Fruit fly (Drosophila melanogaster) whole organism, wandering third instar larva: ENCODE measurements around the gene CG8036.
A peak's percentile ranks its signal among the peaks of the same experiment; 100 is the strongest.

ENCODE experiments used
- Abd-B ChIP-seq: fragments of >200 bp; optimal IDR thresholded peaks from 2 replicates; lab custom pipeline; 2017; ENCODE audit warnings: missing biosample characterization, missing genetic modification characterization
- CG32264 ChIP-seq: fragments of 200-800 bp; sonication (Bioruptor generic); optimal IDR thresholded peaks from 2 replicates; lab custom pipeline; 2016; ENCODE audit warnings: missing biosample characterization, missing genetic modification characterization
- CG9705 ChIP-seq: fragments of 200-800 bp; sonication (Bioruptor generic); optimal IDR thresholded peaks from 2 replicates; lab custom pipeline; 2018; ENCODE audit warnings: missing biosample characterization, mild to moderate bottlenecking, missing genetic modification characterization
- CrebA ChIP-seq: fragments of 200-800 bp; sonication (Bioruptor generic); optimal IDR thresholded peaks from 2 replicates; lab custom pipeline; 2016; ENCODE audit warnings: missing biosample characterization, mild to moderate bottlenecking, missing genetic modification characterization, borderline replicate concordance
- Dfd ChIP-seq: fragments of >200 bp; optimal IDR thresholded peaks from 2 replicates; lab custom pipeline; 2017; ENCODE audit warnings: missing biosample characterization, missing genetic modification characterization
- Dif ChIP-seq: fragments of 200-275, 200-300 bp; sonication (Bioruptor generic); optimal IDR thresholded peaks from 2 replicates; lab custom pipeline; 2018; ENCODE audit warnings: missing biosample characterization, missing genetic modification characterization; ENCODE audit not compliant: partially characterized antibody
- GATAd ChIP-seq: sonication (Bioruptor generic); optimal IDR thresholded peaks from 2 replicates; lab custom pipeline; 2016; ENCODE audit warnings: missing biosample characterization, missing genetic modification characterization
- HLH106 ChIP-seq: fragments of 200-800 bp; optimal IDR thresholded peaks from 3 replicates; lab custom pipeline; 2019; ENCODE audit warnings: missing biosample characterization, mild to moderate bottlenecking, missing genetic modification characterization, moderate library complexity
- Hnf4 ChIP-seq: fragments of 200-800 bp; sonication (Bioruptor generic); optimal IDR thresholded peaks from 2 replicates; lab custom pipeline; 2016; ENCODE audit warnings: missing biosample characterization, mild to moderate bottlenecking, missing genetic modification characterization
- Hr78 ChIP-seq: fragments of >200 bp; optimal IDR thresholded peaks from 2 replicates; lab custom pipeline; 2017; ENCODE audit warnings: missing biosample characterization, missing genetic modification characterization
- Hr83 ChIP-seq: fragments of 200-300 bp; sonication (Bioruptor generic); optimal IDR thresholded peaks from 2 replicates; lab custom pipeline; 2016; ENCODE audit warnings: missing biosample characterization, mild to moderate bottlenecking, missing genetic modification characterization, moderate library complexity; ENCODE audit not compliant: poor library complexity, severe bottlenecking
- Jra ChIP-seq: sonication (Bioruptor generic); optimal IDR thresholded peaks from 2 replicates; lab custom pipeline; 2016; ENCODE audit warnings: missing biosample characterization, missing genetic modification characterization
- Mio ChIP-seq: sonication (Bioruptor generic); optimal IDR thresholded peaks from 2 replicates; lab custom pipeline; 2016; ENCODE audit warnings: missing biosample characterization, missing genetic modification characterization
- Myc ChIP-seq: fragments of >200 bp; optimal IDR thresholded peaks from 2 replicates; lab custom pipeline; 2017
- N ChIP-seq: fragments of >200 bp; optimal IDR thresholded peaks from 2 replicates; lab custom pipeline; 2018; ENCODE audit warnings: missing biosample characterization, missing external identifiers, missing genetic modification characterization
- OdsH ChIP-seq: fragments of 200-800 bp; sonication (Bioruptor generic); optimal IDR thresholded peaks from 2 replicates; lab custom pipeline; 2016; ENCODE audit warnings: missing biosample characterization, mild to moderate bottlenecking, missing genetic modification characterization
- Rel ChIP-seq, 2 experiments: fragments of 200-800 bp; sonication (Bioruptor generic) in 1 of 2; optimal IDR thresholded peaks; 2 replicates in 1 of 2; 3 replicates in 1 of 2; lab custom pipeline; 2016 to 2019; ENCODE audit warnings: mild to moderate bottlenecking in 2 of 2, missing biosample characterization in 2 of 2, missing genetic modification characterization in 2 of 2, moderate library complexity in 1 of 2
- Sp1 ChIP-seq: fragments of 200-800 bp; sonication (Bioruptor generic); optimal IDR thresholded peaks from 3 replicates; lab custom pipeline; 2019; ENCODE audit warnings: missing biosample characterization, mild to moderate bottlenecking, missing genetic modification characterization, moderate library complexity
- Vsx2 ChIP-seq: fragments of 200-300, 225-300 bp; sonication (Bioruptor generic); optimal IDR thresholded peaks from 2 replicates; lab custom pipeline; 2018; ENCODE audit warnings: missing biosample characterization, missing genetic modification characterization; ENCODE audit not compliant: partially characterized antibody
- br ChIP-seq: fragments of 200-800 bp; sonication (Bioruptor generic); optimal IDR thresholded peaks from 2 replicates; lab custom pipeline; 2016; ENCODE audit warnings: missing biosample characterization, missing genetic modification characterization
- brk ChIP-seq: fragments of 200-800 bp; sonication (Bioruptor generic); optimal IDR thresholded peaks from 2 replicates; lab custom pipeline; 2016; ENCODE audit warnings: missing biosample characterization, mild to moderate bottlenecking, missing genetic modification characterization
- dl ChIP-seq, 2 experiments: fragments of 175-275, 200-275 bp in 1 of 2; fragments of 200-275 bp in 1 of 2; sonication (Bioruptor generic); optimal IDR thresholded peaks; lab custom pipeline; 2018; ENCODE audit warnings: mild to moderate bottlenecking in 2 of 2, missing biosample characterization in 2 of 2, missing genetic modification characterization in 2 of 2, moderate library complexity in 2 of 2; ENCODE audit not compliant: partially characterized antibody in 2 of 2, insufficient read depth in 1 of 2
- dmrt93B ChIP-seq: fragments of 200-800 bp; sonication (Bioruptor generic); optimal IDR thresholded peaks from 2 replicates; lab custom pipeline; 2018; ENCODE audit warnings: missing biosample characterization, mild to moderate bottlenecking, missing genetic modification characterization
- dsf ChIP-seq: sonication (Bioruptor generic); optimal IDR thresholded peaks from 2 replicates; lab custom pipeline; 2016; ENCODE audit warnings: missing biosample characterization, missing genetic modification characterization, borderline replicate concordance
- ey ChIP-seq: fragments of 200-800 bp; sonication (Bioruptor generic); optimal IDR thresholded peaks from 2 replicates; lab custom pipeline; 2016; ENCODE audit warnings: missing biosample characterization, missing genetic modification characterization
- foxo ChIP-seq, 2 experiments: fragments of 200-800 bp; sonication (Bioruptor generic); optimal IDR thresholded peaks; 2 replicates in 1 of 2; 3 replicates in 1 of 2; lab custom pipeline; 2016 to 2017; ENCODE audit warnings: missing biosample characterization in 2 of 2, missing genetic modification characterization in 2 of 2
- fru ChIP-seq: fragments of 200-800 bp; sonication (Bioruptor generic); optimal IDR thresholded peaks from 3 replicates; lab custom pipeline; 2016; ENCODE audit warnings: missing biosample characterization, mild to moderate bottlenecking, missing genetic modification characterization
- h ChIP-seq: fragments of 200-800 bp; sonication (Bioruptor generic); optimal IDR thresholded peaks from 3 replicates; lab custom pipeline; 2016; ENCODE audit warnings: missing biosample characterization, mild to moderate bottlenecking, missing genetic modification characterization
- jim ChIP-seq: fragments of 175-275, 200-325 bp; sonication (Bioruptor generic); optimal IDR thresholded peaks from 2 replicates; lab custom pipeline; 2016; ENCODE audit warnings: missing biosample characterization, mild to moderate bottlenecking, missing genetic modification characterization
- lola ChIP-seq: fragments of >200 bp; optimal IDR thresholded peaks from 2 replicates; lab custom pipeline; 2017; ENCODE audit warnings: missing biosample characterization, missing genetic modification characterization
- pan ChIP-seq: fragments of >200 bp; optimal IDR thresholded peaks from 2 replicates; lab custom pipeline; 2017
- psq ChIP-seq: fragments of 200-800 bp; sonication (Bioruptor generic); optimal IDR thresholded peaks from 3 replicates; lab custom pipeline; 2017; ENCODE audit warnings: missing biosample characterization, mild to moderate bottlenecking, missing genetic modification characterization, moderate library complexity
- rgr ChIP-seq: fragments of 200-800 bp; sonication (Bioruptor generic); optimal IDR thresholded peaks from 3 replicates; lab custom pipeline; 2016; ENCODE audit warnings: missing biosample characterization, mild to moderate bottlenecking, missing genetic modification characterization
- sage ChIP-seq: fragments of 200-800 bp; sonication (Bioruptor generic); optimal IDR thresholded peaks from 2 replicates; lab custom pipeline; 2016; ENCODE audit warnings: missing biosample characterization, mild to moderate bottlenecking, missing genetic modification characterization
- sv ChIP-seq: fragments of 200-800 bp; sonication (Bioruptor generic); optimal IDR thresholded peaks from 3 replicates; lab custom pipeline; 2016; ENCODE audit warnings: missing biosample characterization, missing genetic modification characterization
- tai ChIP-seq: sonication (Bioruptor generic); optimal IDR thresholded peaks from 2 replicates; lab custom pipeline; 2016; ENCODE audit warnings: missing biosample characterization, missing genetic modification characterization
- usp ChIP-seq: fragments of >200 bp; optimal IDR thresholded peaks from 2 replicates; lab custom pipeline; 2017; ENCODE audit warnings: missing biosample characterization, missing genetic modification characterization
- woc ChIP-seq: sonication (Bioruptor generic); optimal IDR thresholded peaks from 2 replicates; lab custom pipeline; 2016; ENCODE audit warnings: missing biosample characterization, mild to moderate bottlenecking, missing genetic modification characterization

The CG8036 gene

dm6 chr3R:8673803-8674234 lies 6.2 kb downstream of the CG8036 start, which contains the start of gene mRpL19 (continued):
- peak; percentile 50 for TF ChIP-seq HLH106 (tag; lab: Kevin White, UChicago)
- peak; percentile 15 for TF ChIP-seq woc (GFP tag; lab: Kevin White, UChicago)
- TF ChIP-seq, all 38 proteins: peak for 11

dm6 chr3R:8676560-8677000 lies 8.9 kb downstream of the CG8036 start, which contains the start of the genes Unc50, CG11755 and CG8043:
Unc50 (minus strand) TSS chr3R:8676613.
CG11755 (plus strand) TSS chr3R:8676915.
CG8043 (plus strand) TSS chr3R:8676915.
- TF ChIP-seq dsf (GFP tag; lab: Kevin White, UChicago) = peak; percentile 79
- TF ChIP-seq ey (GFP tag; lab: Kevin White, UChicago) = peak; percentile 74
- no peak for TF ChIP-seq brk (GFP tag; lab: Kevin White, UChicago)
- TF ChIP-seq Hr78 (GFP tag; lab: Kevin White, UChicago) = no peak
- no peak for TF ChIP-seq Dif
- no peak for TF ChIP-seq lola (GFP tag; lab: Kevin White, UChicago)
- TF ChIP-seq HLH106 (tag; lab: Kevin White, UChicago) = peak; percentile 85
- peak; percentile 49 for TF ChIP-seq CG32264
- TF ChIP-seq sv (GFP tag; lab: Kevin White, UChicago) = peak; percentile 72
- peak in 1 of 2 experiments; percentile 83 for TF ChIP-seq foxo (GFP tag; optimal IDR thresholded peaks at IDR 0.05; lab: Kevin White, UChicago)
- peak; percentile 47 for TF ChIP-seq Hr83 (GFP tag; lab: Kevin White, UChicago)
- no peak for TF ChIP-seq Dfd (GFP tag; lab: Kevin White, UChicago)
- peak; percentile 73 for TF ChIP-seq sage
- no peak for TF ChIP-seq N
- TF ChIP-seq jim (GFP tag; lab: Kevin White, UChicago) = no peak
- peak; percentile 82 for TF ChIP-seq rgr (GFP tag; lab: Kevin White, UChicago)
- TF ChIP-seq Vsx2 (GFP tag; lab: Kevin White, UChicago) = no peak
- no peak for TF ChIP-seq tai
- peak; percentile 74 for TF ChIP-seq Sp1 (GFP tag; lab: Kevin White, UChicago)
- TF ChIP-seq pan (lab: Kevin White, UChicago) = no peak
- no peak for TF ChIP-seq dl (GFP tag; optimal IDR thresholded peaks at IDR 0.05; lab: Kevin White, UChicago; ENCODE audit: insufficient read depth in 1 of 2, partially characterized antibody in 2 of 2)
- peak; percentile 70 for TF ChIP-seq psq (GFP tag; lab: Kevin White, UChicago)
- TF ChIP-seq Rel (GFP tag; optimal IDR thresholded peaks at IDR 0.05; lab: Kevin White, UChicago) = no peak
- TF ChIP-seq Rel (tag; optimal IDR thresholded peaks at IDR 0.05; lab: Kevin White, UChicago) = peak; percentile 48
- TF ChIP-seq usp = no peak
- no peak for TF ChIP-seq Mio
- peak; percentile 24 for TF ChIP-seq Myc (lab: Kevin White, UChicago)
- TF ChIP-seq CG9705 (GFP tag; lab: Kevin White, UChicago) = peak; percentile 80
- no peak for TF ChIP-seq Jra (GFP tag; lab: Kevin White, UChicago)
- TF ChIP-seq OdsH (GFP tag; lab: Kevin White, UChicago) = peak; percentile 79
- TF ChIP-seq CrebA (GFP tag; lab: Kevin White, UChicago) = no peak
- no peak for TF ChIP-seq GATAd (GFP tag; lab: Kevin White, UChicago)
- TF ChIP-seq Hnf4 (GFP tag; lab: Kevin White, UChicago) = no peak
- TF ChIP-seq woc (GFP tag; lab: Kevin White, UChicago) = peak; percentile 95
- peak; percentile 86 for TF ChIP-seq h (GFP tag; lab: Kevin White, UChicago)
- peak; percentile 82 for TF ChIP-seq fru (GFP tag; lab: Kevin White, UChicago)
- TF ChIP-seq Abd-B (GFP tag; lab: Kevin White, UChicago) = no peak
- TF ChIP-seq br (GFP tag; lab: Kevin White, UChicago) = peak; percentile 76
- TF ChIP-seq dmrt93B (GFP tag; lab: Kevin White, UChicago) = peak; percentile 74
